Worm (Caenorhabditis elegans) whole organism, early embryonic: Measurements from ENCODE around the gene C53D6.4.

Experiments
- ama-1 ChIP-seq: fragments of 150-350 bp; optimal IDR thresholded peaks from 2 replicates; lab custom pipeline; 2014
- ets-7 ChIP-seq: sonication (generic microtip); optimal IDR thresholded peaks from 2 replicates; lab custom pipeline; 2016; ENCODE audit warnings: missing genotype, missing genetic modification characterization, missing compliant biosample characterization
- flt-1 ChIP-seq: fragments of 200-800 bp; sonication (Bioruptor generic); IDR thresholded peaks from 2 replicates; pipeline ENCODE4 v1.3.6; 2022; ENCODE audit warnings: missing genetic modification characterization, missing compliant biosample characterization
- hmbx-1 ChIP-seq: sonication (generic microtip); optimal IDR thresholded peaks from 2 replicates; lab custom pipeline; 2016; ENCODE audit warnings: mild to moderate bottlenecking, missing genetic modification characterization, missing compliant biosample characterization
- tbx-11 ChIP-seq: fragments of 200-800 bp; sonication (Bioruptor generic); IDR thresholded peaks from 2 replicates; pipeline ENCODE4 v1.3.6; 2022; ENCODE audit warnings: missing genetic modification characterization, missing compliant biosample characterization
- tbx-37 ChIP-seq: fragments of 200-800 bp; sonication (Bioruptor generic); conservative IDR thresholded peaks from 2 replicates; pipeline ENCODE4 v1.3.6; 2022; ENCODE audit warnings: missing genetic modification reagents, missing genetic modification characterization, missing compliant biosample characterization

ce11 chrIV:9069703-9070102 is 49.0 kb upstream of the C53D6.4 start, which contains the start of gene nhr-11:
- no peak for TF ChIP-seq tbx-37 (GFP tag; lab: Robert Waterston, UW)
- no peak for TF ChIP-seq ama-1 (lab: Kevin White, UChicago)
- no peak for TF ChIP-seq tbx-11
- no peak for TF ChIP-seq flt-1
- no peak for TF ChIP-seq hmbx-1 (tag; lab: Kevin White, UChicago)
- no peak for TF ChIP-seq ets-7 (tag; lab: Kevin White, UChicago)
